Worm (Caenorhabditis elegans) whole organism, early embryonic: ENCODE data around the gene clec-252.
"Not testable (repeated sequence)": the region's sequence is repeated elsewhere in the genome, so short reads cannot be mapped to it uniquely, and the experiment has no call there.

Experiments used
- B0310.2 ChIP-seq: sonication (generic microtip); optimal IDR thresholded peaks from 2 replicates; lab custom pipeline; 2016; ENCODE audit warnings: mild to moderate bottlenecking, missing genetic modification characterization, missing compliant biosample characterization
- F13C5.2 ChIP-seq: sonication (generic microtip); optimal IDR thresholded peaks from 2 replicates; lab custom pipeline; 2017; ENCODE audit warnings: mild to moderate bottlenecking, missing genetic modification characterization, inconsistent platforms, missing compliant biosample characterization
- aly-1 ChIP-seq: sonication (generic microtip); optimal IDR thresholded peaks from 2 replicates; lab custom pipeline; 2016; ENCODE audit warnings: missing genetic modification characterization, missing compliant biosample characterization
- ama-1 ChIP-seq: fragments of 150-350 bp; optimal IDR thresholded peaks from 2 replicates; lab custom pipeline; 2014
- ceh-13 ChIP-seq: fragments of 200-800 bp; sonication (Bioruptor generic); optimal IDR thresholded peaks from 2 replicates; lab custom pipeline; 2018; ENCODE audit warnings: mild to moderate bottlenecking, missing genetic modification characterization, missing compliant biosample characterization
- ceh-36 ChIP-seq: sonication (generic microtip); optimal IDR thresholded peaks from 2 replicates; lab custom pipeline; 2016; ENCODE audit warnings: missing genetic modification characterization, inconsistent platforms, missing compliant biosample characterization
- ets-7 ChIP-seq: sonication (generic microtip); optimal IDR thresholded peaks from 2 replicates; lab custom pipeline; 2016; ENCODE audit warnings: missing genotype, missing genetic modification characterization, missing compliant biosample characterization
- flt-1 ChIP-seq: fragments of 200-800 bp; sonication (Bioruptor generic); IDR thresholded peaks from 2 replicates; pipeline ENCODE4 v1.3.6; 2022; ENCODE audit warnings: missing genetic modification characterization, missing compliant biosample characterization
- hmbx-1 ChIP-seq: sonication (generic microtip); optimal IDR thresholded peaks from 2 replicates; lab custom pipeline; 2016; ENCODE audit warnings: mild to moderate bottlenecking, missing genetic modification characterization, missing compliant biosample characterization
- hmg-4 ChIP-seq: fragments of 200-800 bp; sonication (Bioruptor generic); optimal IDR thresholded peaks from 2 replicates; lab custom pipeline; 2018; ENCODE audit warnings: mild to moderate bottlenecking, missing genetic modification characterization, missing compliant biosample characterization
- hnd-1 ChIP-seq: sonication (generic microtip); optimal IDR thresholded peaks from 2 replicates; lab custom pipeline; 2016; ENCODE audit warnings: missing genetic modification characterization, missing compliant biosample characterization
- pes-1 ChIP-seq: fragments of 200-800 bp; sonication (Bioruptor generic); IDR thresholded peaks from 2 replicates; pipeline ENCODE4 v1.3.6; 2022; ENCODE audit warnings: missing genetic modification reagents, missing genetic modification characterization, missing compliant biosample characterization
- scrt-1 ChIP-seq: fragments of 200-800 bp; sonication (Bioruptor generic); IDR thresholded peaks from 2 replicates; pipeline ENCODE4 v1.3.6; 2022; ENCODE audit warnings: missing genetic modification characterization, missing compliant biosample characterization
- sea-1 ChIP-seq: fragments of 200-800 bp; sonication (Bioruptor generic); conservative IDR thresholded peaks from 2 replicates; pipeline ENCODE4 v1.3.6; 2022; ENCODE audit warnings: missing genetic modification characterization, missing compliant biosample characterization
- tbx-11 ChIP-seq: fragments of 200-800 bp; sonication (Bioruptor generic); IDR thresholded peaks from 2 replicates; pipeline ENCODE4 v1.3.6; 2022; ENCODE audit warnings: missing genetic modification characterization, missing compliant biosample characterization
- tbx-37 ChIP-seq: fragments of 200-800 bp; sonication (Bioruptor generic); conservative IDR thresholded peaks from 2 replicates; pipeline ENCODE4 v1.3.6; 2022; ENCODE audit warnings: missing genetic modification reagents, missing genetic modification characterization, missing compliant biosample characterization
- tra-4 ChIP-seq: sonication (generic microtip); optimal IDR thresholded peaks from 2 replicates; lab custom pipeline; 2017; ENCODE audit warnings: missing genetic modification characterization, missing compliant biosample characterization

The clec-252 gene

ce11 chrV:18760174-18760573 lies 11.5 kb upstream of the clec-252 start, which contains the start of gene F11D11.3:
Gene F11D11.3 (minus strand): TSS chrV:18760274.
- TF ChIP-seq hmg-4 (GFP tag; lab: Kevin White, UChicago): no peak
- no peak for TF ChIP-seq tra-4 (tag; lab: Kevin White, UChicago)
- no peak for TF ChIP-seq hmbx-1 (tag; lab: Kevin White, UChicago)
- TF ChIP-seq ceh-36 (tag; lab: Kevin White, UChicago): no peak
- TF ChIP-seq B0310.2 (tag; lab: Kevin White, UChicago): no peak
- TF ChIP-seq tbx-37: no peak
- no peak for TF ChIP-seq flt-1
- TF ChIP-seq tbx-11 (GFP tag; lab: Robert Waterston, UW): no peak
- TF ChIP-seq hnd-1: no peak
- TF ChIP-seq ets-7: no peak
- no peak for TF ChIP-seq ceh-13 (GFP tag; lab: Kevin White, UChicago)

ce11 chrV:18754328-18754727 lies 5.7 kb upstream of the clec-252 start, which contains the start of gene clec-254:
Gene clec-254 (minus strand): TSS chrV:18754428.
- TF ChIP-seq hnd-1; tbx-37; F13C5.2 (tag; lab: Kevin White, UChicago): not testable (repeated sequence)

- TF ChIP-seq tra-4 (tag; lab: Kevin White, UChicago): no peak
- no peak for TF ChIP-seq F13C5.2 (tag; lab: Kevin White, UChicago)
- no peak for TF ChIP-seq ceh-13 (GFP tag; lab: Kevin White, UChicago)
- TF ChIP-seq flt-1: no peak
- TF ChIP-seq aly-1 (tag; lab: Kevin White, UChicago): no peak
- TF ChIP-seq hmg-4 (GFP tag; lab: Kevin White, UChicago): no peak
- no peak for TF ChIP-seq tbx-11 (GFP tag; lab: Robert Waterston, UW)
- TF ChIP-seq scrt-1: no peak
- no peak for TF ChIP-seq ets-7
- TF ChIP-seq tbx-37: no peak
- no peak for TF ChIP-seq sea-1 (GFP tag; lab: Robert Waterston, UW)
- TF ChIP-seq hmbx-1 (tag; lab: Kevin White, UChicago): no peak
- TF ChIP-seq ama-1: no peak
- TF ChIP-seq hnd-1: no peak
- TF ChIP-seq pes-1 (GFP tag; lab: Robert Waterston, UW): no peak
- TF ChIP-seq B0310.2 (tag; lab: Kevin White, UChicago): no peak
- no peak for TF ChIP-seq ceh-36 (tag; lab: Kevin White, UChicago)
Measured at ce11 chrV:18753036-18753435, 4.4 kb upstream of the clec-252 start, which contains the start of gene F11D11.6. Gene F11D11.6 (minus strand): TSS chrV:18753136.

- TF ChIP-seq flt-1: no peak
- no peak for TF ChIP-seq ceh-13 (GFP tag; lab: Kevin White, UChicago)
- no peak for TF ChIP-seq tbx-37
Measured at ce11 chrV:18750445-18750844, 1.8 kb upstream of the clec-252 start, which contains the start of the genes F11D11.21 and F11D11.12. Gene F11D11.21 (minus strand): TSS chrV:18750545. Gene F11D11.12 (minus strand): TSS chrV:18750682.

- TF ChIP-seq tbx-37 (no peak), hmbx-1 (tag; lab: Kevin White, UChicago) (no peak), pes-1 (GFP tag; lab: Robert Waterston, UW) (no peak), scrt-1 (no peak), aly-1 (tag; lab: Kevin White, UChicago) (no peak), sea-1 (GFP tag; lab: Robert Waterston, UW) (no peak), ets-7 (no peak), flt-1 (no peak), tbx-11 (GFP tag; lab: Robert Waterston, UW) (no peak), hmg-4 (GFP tag; lab: Kevin White, UChicago) (no peak), tra-4 (tag; lab: Kevin White, UChicago) (no peak), ama-1 (no peak), B0310.2 (tag; lab: Kevin White, UChicago) (no peak), F13C5.2 (tag; lab: Kevin White, UChicago) (no peak), hnd-1 (no peak), ceh-36 (tag; lab: Kevin White, UChicago) (no peak)
Measured at ce11 chrV:18746937-18747660, 1.5 kb downstream of the clec-252 start, which contains the start of gene clec-251. Gene clec-251 (minus strand): TSS chrV:18746987.

ce11 chrV:18742108-18742507 lies 6.5 kb downstream of the clec-252 start, which contains the start of gene clec-250:
Gene clec-250 (minus strand): TSS chrV:18742208.
- no peak for TF ChIP-seq tbx-11 (GFP tag; lab: Robert Waterston, UW)
- no peak for TF ChIP-seq tbx-37
- no peak for TF ChIP-seq ets-7
- no peak for TF ChIP-seq scrt-1
- TF ChIP-seq ceh-36 (tag; lab: Kevin White, UChicago): no peak
- TF ChIP-seq aly-1 (tag; lab: Kevin White, UChicago): no peak
- TF ChIP-seq pes-1 (GFP tag; lab: Robert Waterston, UW): no peak
- no peak for TF ChIP-seq ama-1
- no peak for TF ChIP-seq F13C5.2 (tag; lab: Kevin White, UChicago)
- no peak for TF ChIP-seq sea-1 (GFP tag; lab: Robert Waterston, UW)
- no peak for TF ChIP-seq ceh-13 (GFP tag; lab: Kevin White, UChicago)
- TF ChIP-seq hmbx-1 (tag; lab: Kevin White, UChicago): no peak
- no peak for TF ChIP-seq flt-1
- no peak for TF ChIP-seq B0310.2 (tag; lab: Kevin White, UChicago)
- TF ChIP-seq tra-4 (tag; lab: Kevin White, UChicago): no peak
- no peak for TF ChIP-seq hnd-1
- TF ChIP-seq hmg-4 (GFP tag; lab: Kevin White, UChicago): no peak

ce11 chrV:18737646-18738045 lies 11.0 kb downstream of the clec-252 start:
- TF ChIP-seq sea-1 (GFP tag; lab: Robert Waterston, UW): no peak
- TF ChIP-seq hmbx-1 (tag; lab: Kevin White, UChicago): no peak
- no peak for TF ChIP-seq pes-1 (GFP tag; lab: Robert Waterston, UW)
- no peak for TF ChIP-seq hmg-4 (GFP tag; lab: Kevin White, UChicago)
- no peak for TF ChIP-seq tra-4 (tag; lab: Kevin White, UChicago)
- TF ChIP-seq B0310.2 (tag; lab: Kevin White, UChicago): no peak
- no peak for TF ChIP-seq tbx-11 (GFP tag; lab: Robert Waterston, UW)
- TF ChIP-seq flt-1: no peak
